Worm (Caenorhabditis elegans): ENCODE measurements around the gene C06C3.3.

ce11 chrII:9399746-9400145, 27.5 kb upstream of the C06C3.3 start, which contains the start of gene Y51B9A.7:
- TF ChIP-seq fkh-10 (GFP tag; optimal IDR thresholded peaks at IDR 0.05) (no peak), unc-42 (tag; optimal IDR thresholded peaks at IDR 0.05) (no peak), pqm-1 (tag; optimal IDR thresholded peaks at IDR 0.05) (no peak), hlh-15 (tag; optimal IDR thresholded peaks at IDR 0.05) (no peak), ets-4 (tag; optimal IDR thresholded peaks at IDR 0.05) (no peak), unc-55 (GFP tag; optimal IDR thresholded peaks at IDR 0.05) (no peak), rnt-1 (tag; optimal IDR thresholded peaks at IDR 0.05) (no peak), ceh-30 (tag; optimal IDR thresholded peaks at IDR 0.05) (no peak), nfya-1 (tag; optimal IDR thresholded peaks at IDR 0.05) (no peak), pha-4 (tag; optimal IDR thresholded peaks at IDR 0.05) (no peak), zip-5 (tag; optimal IDR thresholded peaks at IDR 0.05) (no peak), nhr-11 (tag; optimal IDR thresholded peaks at IDR 0.05) (no peak), gmeb-2 (tag; optimal IDR thresholded peaks at IDR 0.05) (no peak), elt-2 (tag; optimal IDR thresholded peaks at IDR 0.05) (no peak)
